Fruit fly (Drosophila melanogaster): ENCODE measurements around the gene lin-52.
A peak's percentile ranks its signal among the peaks of the same experiment; 100 is the strongest.

DNA sequence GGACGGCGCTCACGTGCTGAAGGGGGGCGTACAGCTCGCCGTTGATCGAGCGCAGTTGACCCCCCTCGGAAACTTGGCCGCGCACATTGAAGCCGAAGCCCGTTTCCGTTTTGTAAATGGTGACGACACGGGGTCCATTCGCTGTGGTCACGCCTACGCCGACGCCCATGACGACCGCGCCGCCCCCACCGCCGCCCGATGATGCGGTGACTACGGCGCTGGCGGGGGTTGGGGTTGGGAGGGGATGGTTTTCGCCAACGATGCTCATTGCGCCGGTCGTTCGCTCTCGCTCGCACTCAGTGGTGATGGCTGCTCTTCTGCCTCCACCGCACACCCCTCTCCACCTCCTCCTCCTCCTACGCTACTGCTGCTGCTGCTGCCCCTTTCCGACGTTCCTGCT, 17.6 kb downstream of the lin-52 start:
- no peak for TF ChIP-seq CG14655 (GFP tag; optimal IDR thresholded peaks at IDR 0.05)
- TF ChIP-seq EcR (GFP tag; optimal IDR thresholded peaks at IDR 0.05): no peak
- peak; percentile 7 for TF ChIP-seq CG15710 (tag; optimal IDR thresholded peaks at IDR 0.05)
- no peak for TF ChIP-seq Pif1B (GFP tag; optimal IDR thresholded peaks at IDR 0.05)
- 0 out of 2 replicates have a peak, but pooled peaks have one; percentile 37 for TF ChIP-seq CG10348 (GFP tag; IDR thresholded peaks at IDR 0.05)
- TF ChIP-seq CG34367 (tag; optimal IDR thresholded peaks at IDR 0.05): no peak

Data from whole organism, pupa.